Worm (Caenorhabditis elegans) whole organism, L4 larva: ENCODE data around the gene C49C3.10.

ENCODE experiments used
- mdl-1 ChIP-seq, 2 experiments: fragments of 150-350 bp in 1 of 2; sonication (generic microtip) in 1 of 2; optimal IDR thresholded peaks; 2 replicates each; lab custom pipeline; 2014 to 2017; ENCODE audit warnings: missing biosample characterization in 2 of 2, missing genetic modification characterization in 2 of 2
- snpc-4 ChIP-seq: fragments of 150-350 bp; optimal IDR thresholded peaks from 2 replicates; lab custom pipeline; 2014; ENCODE audit warnings: missing biosample characterization, missing genetic modification characterization
- unc-62 ChIP-seq, 3 experiments: fragments of 150-350 bp in 1 of 3; sonication (generic microtip); optimal IDR thresholded peaks in 2 of 3; peaks in 1 of 3; 1 replicate in 1 of 3; 2 replicates in 2 of 3; lab custom pipeline; 2014 to 2017; ENCODE audit warnings: missing biosample characterization in 3 of 3, missing genetic modification characterization in 3 of 3, missing genetic modification reagents in 3 of 3, missing genotype in 1 of 3

DNA sequence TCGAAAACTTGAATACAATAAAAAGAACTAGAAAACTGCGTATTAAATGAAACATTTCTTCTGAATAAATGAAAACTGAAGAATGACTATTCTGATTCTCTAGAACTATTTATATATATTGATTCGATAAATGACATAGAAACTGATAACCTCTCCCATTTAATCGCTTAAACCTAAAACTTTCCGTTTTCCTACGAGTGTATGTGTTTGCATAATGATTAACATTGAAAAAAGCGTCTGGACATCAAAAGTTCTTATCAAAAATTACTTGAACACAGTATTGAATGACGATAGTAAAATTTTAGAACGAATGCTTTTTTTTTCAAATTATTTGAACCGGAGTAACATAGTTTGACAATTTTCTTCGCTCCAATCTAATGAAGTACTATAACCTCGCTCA is 3.4 kb upstream of the C49C3.10 start, which contains the start of gene C49C3.9:
- TF ChIP-seq snpc-4 (no peak), unc-62 (GFP tag; optimal IDR thresholded peaks at IDR 0.05 in 1 of 2; lab: Kevin White, UChicago) (no peak), unc-62 (tag; optimal IDR thresholded peaks at IDR 0.05; lab: Kevin White, UChicago) (no peak), mdl-1 (tag; optimal IDR thresholded peaks at IDR 0.05; lab: Kevin White, UChicago) (no peak)
